Worm (Caenorhabditis elegans): ENCODE measurements around the gene fil-2.

fil-2 gene

DNA sequence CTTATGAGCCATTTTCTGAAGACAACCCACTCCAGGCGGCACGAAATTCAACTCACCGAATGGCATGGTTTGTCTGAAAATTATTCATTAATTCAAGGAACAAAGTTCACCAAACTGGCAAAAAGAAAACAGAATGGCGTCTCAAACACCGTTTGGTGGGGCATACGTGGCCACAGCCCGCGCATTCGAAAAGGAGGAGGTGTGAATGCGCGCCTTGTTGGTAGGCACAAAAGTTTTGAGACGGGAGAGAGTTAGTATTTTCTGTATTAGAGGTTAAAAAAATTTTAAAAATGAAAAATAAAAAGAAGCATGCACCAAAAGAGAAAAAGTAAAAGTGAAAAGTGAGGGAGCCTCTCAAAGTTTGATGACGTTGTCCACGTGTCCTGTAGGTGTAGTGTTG is 33.1 kb downstream of the fil-2 start:
- TF ChIP-seq efl-1 (GFP tag; optimal IDR thresholded peaks at IDR 0.05) (peak; percentile 60), madf-8 (GFP tag; conservative IDR thresholded peaks at IDR 0.05) (0 out of 2 replicates have a peak, but pooled peaks have one; percentile 7), B0035.1 (tag; optimal IDR thresholded peaks at IDR 0.05) (no peak), unc-62 (GFP tag; optimal IDR thresholded peaks at IDR 0.05) (no peak), lin-40 (tag; optimal IDR thresholded peaks at IDR 0.05) (no peak), tbp1 (GFP tag; optimal IDR thresholded peaks at IDR 0.05) (no peak), attf-6 (GFP tag; IDR thresholded peaks at IDR 0.05) (no peak), cebp-1 (GFP tag; IDR thresholded peaks at IDR 0.05) (no peak), cebp-1 (tag; optimal IDR thresholded peaks at IDR 0.05) (no peak), ccch-3 (GFP tag; optimal IDR thresholded peaks at IDR 0.05) (no peak), F39B2.1 (GFP tag; IDR thresholded peaks at IDR 0.05) (no peak), sdz-38 (tag; optimal IDR thresholded peaks at IDR 0.05) (no peak), tlf-1 (GFP tag; optimal IDR thresholded peaks at IDR 0.05) (no peak), lag-1 (GFP tag; IDR thresholded peaks at IDR 0.05) (no peak), ceh-27 (GFP tag; optimal IDR thresholded peaks at IDR 0.05) (no peak), F52B5.7 (tag; optimal IDR thresholded peaks at IDR 0.05) (no peak), madf-6 (GFP tag; IDR thresholded peaks at IDR 0.05) (peak; percentile 62), lsy-27 (tag; optimal IDR thresholded peaks at IDR 0.05; ENCODE audit: borderline replicate concordance, insufficient read depth) (no peak), D2030.7 (GFP tag; IDR thresholded peaks at IDR 0.05) (no peak)

DNA sequence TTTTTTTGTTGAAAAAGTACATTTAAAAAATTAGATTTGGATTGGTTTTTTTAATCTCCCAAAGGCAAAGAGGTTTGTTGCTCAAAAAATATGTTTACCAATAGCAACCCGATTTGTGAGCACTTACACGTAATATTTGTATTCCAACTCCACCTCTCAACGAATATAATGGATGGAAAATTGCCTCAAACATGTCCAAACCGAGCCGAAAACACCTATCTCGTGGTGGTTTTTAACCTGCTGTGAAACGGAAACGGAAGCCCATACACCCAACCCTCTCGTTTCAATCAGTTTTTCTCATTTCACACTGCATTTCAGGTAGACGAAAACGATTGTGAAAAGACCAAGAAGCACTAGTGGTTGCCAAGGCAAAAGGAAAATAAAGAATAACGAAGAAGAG is 37.8 kb downstream of the fil-2 start, which contains the start of gene cest-24:
TSS of gene cest-24 (plus strand) at position 301 of the 400 bp plus-strand sequence.
- TF ChIP-seq egl-44 (GFP tag; IDR thresholded peaks at IDR 0.05) (no peak), F52B5.7 (tag; optimal IDR thresholded peaks at IDR 0.05) (no peak), Y56A3A.18 (GFP tag; IDR thresholded peaks at IDR 0.05) (no peak), zim-3 (tag; optimal IDR thresholded peaks at IDR 0.05) (no peak), madf-3 (GFP tag; IDR thresholded peaks at IDR 0.05) (no peak), hlh-12 (tag; optimal IDR thresholded peaks at IDR 0.05) (no peak)

DNA sequence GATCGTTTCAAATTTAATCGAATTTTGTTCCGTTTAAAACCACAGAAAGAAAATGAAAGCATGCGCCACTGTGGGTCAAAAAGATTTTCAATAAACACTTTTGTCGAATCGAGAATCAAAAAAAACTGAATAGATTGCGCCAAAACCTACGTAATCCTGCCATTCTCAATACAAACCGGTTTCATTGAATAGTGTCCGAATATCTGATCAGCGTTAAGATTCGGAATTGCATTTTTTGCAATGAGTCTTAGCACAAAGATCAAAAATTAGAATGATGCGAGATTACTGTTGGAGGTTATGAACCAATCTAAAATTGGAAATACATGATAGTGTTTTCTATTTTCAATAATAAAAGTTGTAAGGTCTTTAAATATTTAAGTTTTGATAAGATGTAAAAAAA is 39.1 kb downstream of the fil-2 start:
- no peak for TF ChIP-seq Y53G8AR.9 (GFP tag; conservative IDR thresholded peaks at IDR 0.05)
- TF ChIP-seq B0261.1 (tag; optimal IDR thresholded peaks at IDR 0.05), result no peak
- no peak for TF ChIP-seq die-1 (tag; optimal IDR thresholded peaks at IDR 0.05)
- no peak for TF ChIP-seq F55B11.4 (tag; optimal IDR thresholded peaks at IDR 0.05; ENCODE audit: borderline replicate concordance, insufficient read depth)
- TF ChIP-seq madf-6 (GFP tag; IDR thresholded peaks at IDR 0.05), result no peak
- TF ChIP-seq madf-10 (tag; optimal IDR thresholded peaks at IDR 0.05), result no peak

DNA sequence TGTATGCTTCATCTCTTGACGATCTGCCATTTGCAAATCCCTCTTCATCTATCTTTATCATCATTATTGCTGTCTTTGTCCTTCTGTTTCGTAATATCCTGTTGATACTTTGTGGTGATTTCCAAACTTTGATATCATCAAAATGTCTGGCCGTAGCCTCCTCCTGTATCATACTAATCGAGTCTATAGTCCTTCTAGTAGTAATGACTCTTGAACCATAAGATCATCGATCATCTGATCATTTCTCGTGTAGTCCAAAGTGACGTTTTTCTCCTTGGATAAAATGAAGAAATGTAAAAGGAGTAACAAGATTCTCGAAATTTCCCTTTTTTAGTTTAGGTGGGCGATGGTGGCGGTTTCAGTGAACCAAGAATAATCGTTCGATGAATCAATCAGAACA is 40.5 kb downstream of the fil-2 start:
- TF ChIP-seq nhr-80 (tag; optimal IDR thresholded peaks at IDR 0.05) (no peak), T07F8.4 (tag; optimal IDR thresholded peaks at IDR 0.05) (no peak), F10E7.11 (tag; optimal IDR thresholded peaks at IDR 0.05) (no peak), lin-54 (GFP tag; optimal IDR thresholded peaks at IDR 0.05) (no peak), lsy-27 (tag; optimal IDR thresholded peaks at IDR 0.05; ENCODE audit: borderline replicate concordance, insufficient read depth) (no peak), sdz-38 (tag; optimal IDR thresholded peaks at IDR 0.05) (no peak), ztf-3 (GFP tag; optimal IDR thresholded peaks at IDR 0.05) (no peak), Y56A3A.18 (GFP tag; IDR thresholded peaks at IDR 0.05) (no peak), ceh-58 (GFP tag; IDR thresholded peaks at IDR 0.05) (no peak), B0336.3 (GFP tag; IDR thresholded peaks at IDR 0.05) (no peak), ztf-25 (GFP tag; IDR thresholded peaks at IDR 0.05) (no peak), Y67H2A.10 (GFP tag; conservative IDR thresholded peaks at IDR 0.05) (no peak), F39B2.1 (GFP tag; IDR thresholded peaks at IDR 0.05) (no peak), Y53G8AR.9 (GFP tag; conservative IDR thresholded peaks at IDR 0.05) (no peak), pha-4 (tag; optimal IDR thresholded peaks at IDR 0.05) (no peak), hlh-26 (GFP tag; conservative IDR thresholded peaks at IDR 0.05) (no peak), aptf-3 (GFP tag; IDR thresholded peaks at IDR 0.05) (no peak), ceh-79 (tag; optimal IDR thresholded peaks at IDR 0.05) (no peak), F55B11.4 (tag; optimal IDR thresholded peaks at IDR 0.05; ENCODE audit: borderline replicate concordance, insufficient read depth) (no peak)
